Worm (Caenorhabditis elegans) whole organism, L3 larva: ENCODE results near the gene F12A10.8.

ENCODE experiments used
- ceh-28 ChIP-seq: fragments of 150-350 bp; optimal IDR thresholded peaks from 2 replicates; lab custom pipeline; 2014; ENCODE audit warnings: missing biosample characterization, missing genetic modification reagents, missing genetic modification characterization
- egl-5 ChIP-seq: fragments of 150-350 bp; optimal IDR thresholded peaks from 2 replicates; lab custom pipeline; 2017; ENCODE audit warnings: missing biosample characterization, missing genetic modification reagents, missing genetic modification characterization, inconsistent platforms
- elt-2 ChIP-seq: sonication (generic microtip); optimal IDR thresholded peaks from 2 replicates; lab custom pipeline; 2016; ENCODE audit warnings: missing genetic modification reagents, mild to moderate bottlenecking, missing genetic modification characterization, missing compliant biosample characterization
- elt-3 ChIP-seq, 3 experiments: fragments of 150-350 bp in 1 of 3; sonication (generic microtip) in 2 of 3; optimal IDR thresholded peaks; 2 replicates in 2 of 3; 4 replicates in 1 of 3; lab custom pipeline; 2014 to 2017; ENCODE audit warnings: missing biosample characterization in 3 of 3, missing genetic modification characterization in 3 of 3
- fkh-10 ChIP-seq: sonication (generic microtip); optimal IDR thresholded peaks from 2 replicates; lab custom pipeline; 2017; ENCODE audit warnings: missing biosample characterization, missing genetic modification reagents, missing genetic modification characterization
- fos-1 ChIP-seq: fragments of 150-350 bp; optimal IDR thresholded peaks from 2 replicates; lab custom pipeline; 2014; ENCODE audit warnings: missing biosample characterization, missing genetic modification characterization
- lin-15B ChIP-seq: fragments of 150-350 bp; optimal IDR thresholded peaks from 2 replicates; lab custom pipeline; 2014; ENCODE audit warnings: missing biosample characterization, missing genetic modification characterization
- lsy-12 ChIP-seq: sonication (generic microtip); optimal IDR thresholded peaks from 2 replicates; lab custom pipeline; 2016; ENCODE audit warnings: mild to moderate bottlenecking, missing genetic modification characterization, missing compliant biosample characterization
- mml-1 ChIP-seq: fragments of 150-350 bp; sonication (generic microtip); optimal IDR thresholded peaks from 3 replicates; lab custom pipeline; 2014; ENCODE audit warnings: missing biosample characterization, missing genetic modification characterization
- nhr-23 ChIP-seq: fragments of 150-350 bp; optimal IDR thresholded peaks from 2 replicates; lab custom pipeline; 2014; ENCODE audit warnings: missing biosample characterization, missing genetic modification reagents, missing genetic modification characterization
- nhr-25 ChIP-seq: sonication (generic microtip); optimal IDR thresholded peaks from 2 replicates; lab custom pipeline; 2017; ENCODE audit warnings: missing biosample characterization, missing genetic modification characterization
- pqm-1 ChIP-seq: fragments of 150-350 bp; optimal IDR thresholded peaks from 2 replicates; lab custom pipeline; 2017; ENCODE audit warnings: missing biosample characterization, missing genetic modification characterization, inconsistent platforms
- snpc-4 ChIP-seq: fragments of 150-350 bp; optimal IDR thresholded peaks from 2 replicates; lab custom pipeline; 2014; ENCODE audit warnings: missing biosample characterization, missing genetic modification characterization
- unc-39 ChIP-seq: sonication (generic microtip); optimal IDR thresholded peaks from 4 replicates; lab custom pipeline; 2017; ENCODE audit warnings: missing biosample characterization, missing genetic modification characterization
- zag-1 ChIP-seq: fragments of 150-350 bp; optimal IDR thresholded peaks from 2 replicates; lab custom pipeline; 2014; ENCODE audit warnings: missing biosample characterization, missing genetic modification characterization

The F12A10.8 gene

DNA sequence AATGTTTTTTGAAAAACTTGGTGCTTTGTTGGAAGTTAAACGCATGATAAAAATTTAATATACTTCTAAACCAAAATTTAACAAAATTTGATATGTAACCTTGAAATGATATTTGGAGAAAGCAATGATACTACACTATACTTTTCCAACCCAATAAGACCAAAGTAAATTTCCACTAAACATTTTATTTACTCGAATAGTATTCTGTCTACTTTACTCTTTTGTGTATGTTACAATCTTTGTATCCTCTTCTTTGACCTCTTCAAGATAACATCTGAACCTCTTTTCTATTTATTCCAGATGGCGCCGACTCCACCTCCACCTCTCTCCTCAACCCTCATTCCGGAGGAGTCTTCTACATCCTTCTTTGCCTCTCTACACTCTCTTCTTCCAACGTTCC is 47.3 kb downstream of the F12A10.8 start, which contains the start of gene dhs-5:
dhs-5 (plus strand) TSS at position 301 of the 400 bp plus-strand sequence.
- TF ChIP-seq elt-3 (tag; optimal IDR thresholded peaks at IDR 0.05; lab: Kevin White, UChicago) (no peak), ceh-28 (tag; lab: Kevin White, UChicago) (no peak), snpc-4 (tag; lab: Kevin White, UChicago) (no peak), elt-2 (tag; lab: Kevin White, UChicago) (no peak), unc-39 (no peak), nhr-23 (tag; lab: Kevin White, UChicago) (peak; percentile 1), lin-15B (tag; lab: Kevin White, UChicago) (no peak)

- TF ChIP-seq zag-1 (tag; lab: Kevin White, UChicago) (no peak), mml-1 (tag; lab: Kevin White, UChicago) (no peak), pqm-1 (tag; lab: Kevin White, UChicago) (no peak), lsy-12 (tag; lab: Kevin White, UChicago) (no peak)
These were observed 49.6 kb downstream of the F12A10.8 start for ce11 chrII:5451278-5451677.

DNA sequence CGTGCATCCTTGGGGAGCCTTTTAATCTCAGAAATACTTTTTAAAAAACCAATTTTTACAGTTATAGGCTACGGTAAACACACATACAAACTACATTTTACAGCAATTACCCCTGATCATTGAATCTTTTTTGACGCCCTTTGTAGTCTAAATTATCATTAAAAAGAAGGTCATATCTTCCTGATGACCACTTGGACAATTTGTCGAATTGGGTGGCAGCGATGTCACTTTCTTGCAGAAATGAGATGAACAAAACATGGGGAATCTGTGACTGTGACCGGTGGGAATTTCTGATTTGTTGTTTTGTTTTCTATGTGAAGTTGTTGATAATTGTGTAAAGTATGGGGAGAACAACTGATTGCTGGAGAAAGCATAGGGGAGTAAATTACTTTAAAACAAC is 51.2 kb downstream of the F12A10.8 start:
- no peak for TF ChIP-seq fkh-10
- TF ChIP-seq nhr-25 (tag; lab: Kevin White, UChicago), result peak; percentile 18

DNA sequence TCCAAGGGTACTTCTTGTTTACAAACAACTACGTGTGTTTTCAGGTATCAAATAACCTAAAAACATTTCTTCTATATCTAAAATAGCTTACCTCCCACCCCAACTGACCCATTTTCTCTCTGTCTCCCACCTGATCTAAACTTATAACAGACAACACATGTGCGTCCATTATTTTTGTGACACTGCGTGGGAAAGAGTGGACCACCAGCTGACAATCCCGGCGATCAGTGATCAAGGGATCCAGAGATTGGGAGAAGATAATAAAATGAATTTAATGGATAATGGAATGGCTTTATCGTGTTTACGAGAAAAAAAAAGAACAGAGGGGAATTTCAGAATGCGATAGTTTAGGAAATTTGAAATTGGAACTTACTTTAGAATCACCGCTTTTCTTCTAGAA is 51.6 kb downstream of the F12A10.8 start:
- TF ChIP-seq unc-39 (no peak), fos-1 (tag; lab: Kevin White, UChicago) (no peak), egl-5 (peak; percentile 84)
